Worm (Caenorhabditis elegans): ENCODE data around the gene wrk-1.

wrk-1 gene

ce11 chrX:8368210-8368609 is 24.2 kb downstream of the wrk-1 start (continued):
- peak; percentile 90 for TF ChIP-seq nhr-85 (tag)
- TF ChIP-seq swsn-7 (tag; optimal IDR thresholded peaks at IDR 0.05), result peak; percentile 83
- peak; percentile 16 for TF ChIP-seq zip-4 (GFP tag; optimal IDR thresholded peaks at IDR 0.05)
- TF ChIP-seq isw-1 (GFP tag; IDR thresholded peaks at IDR 0.05), result peak; percentile 44; the same call in 1 of the 2 replicates

ce11 chrX:8367553-8367952 is 24.8 kb downstream of the wrk-1 start, which contains the start of gene F40B5.2:
TSS of gene F40B5.2 (plus strand) at chrX:8367853.
- TF ChIP-seq mep-1 (tag; optimal IDR thresholded peaks at IDR 0.05), result no peak
- TF ChIP-seq swsn-7 (tag; optimal IDR thresholded peaks at IDR 0.05), result no peak
- no peak for TF ChIP-seq nhr-19 (GFP tag; conservative IDR thresholded peaks at IDR 0.05)
- TF ChIP-seq rnt-1 (tag; optimal IDR thresholded peaks at IDR 0.05), result no peak
- no peak for TF ChIP-seq F16B12.6 (tag; optimal IDR thresholded peaks at IDR 0.05)

- peak; percentile 76 for TF ChIP-seq dsc-1 (tag; optimal IDR thresholded peaks at IDR 0.05)
- TF ChIP-seq mdl-1 (tag; optimal IDR thresholded peaks at IDR 0.05), result no peak
- TF ChIP-seq sox-4 (tag; optimal IDR thresholded peaks at IDR 0.05), result no peak
- no peak for TF ChIP-seq nhr-237 (tag; optimal IDR thresholded peaks at IDR 0.05)
- no peak for TF ChIP-seq ets-5 (GFP tag; IDR thresholded peaks at IDR 0.05)
- no peak for TF ChIP-seq fkh-10 (GFP tag; optimal IDR thresholded peaks at IDR 0.05)
- no peak for TF ChIP-seq efl-1 (optimal IDR thresholded peaks at IDR 0.05)
- peak in 1 of 2 experiments; percentile 41 for TF ChIP-seq efl-1 (GFP tag; optimal IDR thresholded peaks at IDR 0.05 in 1 of 2)
- TF ChIP-seq mab-9 (GFP tag; IDR thresholded peaks at IDR 0.05), result no peak
- TF ChIP-seq elt-2 (tag; optimal IDR thresholded peaks at IDR 0.05), result no peak
- no peak for TF ChIP-seq nhr-20 (tag; optimal IDR thresholded peaks at IDR 0.05)
- TF ChIP-seq fkh-8 (tag; optimal IDR thresholded peaks at IDR 0.05), result peak; percentile 66
- no peak for TF ChIP-seq ces-1 (GFP tag; optimal IDR thresholded peaks at IDR 0.05)
- TF ChIP-seq pag-3 (tag; optimal IDR thresholded peaks at IDR 0.05; ENCODE audit: borderline replicate concordance, insufficient read depth), result no peak
- peak; percentile 44 for TF ChIP-seq nhr-71 (tag; optimal IDR thresholded peaks at IDR 0.05)
- no peak for TF ChIP-seq snu-23 (GFP tag; optimal IDR thresholded peaks at IDR 0.05)
- no peak for TF ChIP-seq egl-27 (tag; optimal IDR thresholded peaks at IDR 0.05)
These were observed 30.0 kb downstream of the wrk-1 start for ce11 chrX:8362379-8362778.

- TF ChIP-seq elt-2 (tag; optimal IDR thresholded peaks at IDR 0.05), result peak; percentile 73
- no peak for TF ChIP-seq lin-13 (GFP tag; optimal IDR thresholded peaks at IDR 0.05)
- TF ChIP-seq ceh-8 (GFP tag; optimal IDR thresholded peaks at IDR 0.05), result peak; percentile 18
- TF ChIP-seq nhr-90 (tag; optimal IDR thresholded peaks at IDR 0.05; ENCODE audit: poor library complexity), result no peak
- peak; percentile 11 for TF ChIP-seq nhr-20 (tag; optimal IDR thresholded peaks at IDR 0.05)
- no peak for TF ChIP-seq dsc-1 (tag; optimal IDR thresholded peaks at IDR 0.05)
- TF ChIP-seq hlh-4 (tag; optimal IDR thresholded peaks at IDR 0.05), result no peak
- peak; percentile 19 for TF ChIP-seq fkh-8 (tag; optimal IDR thresholded peaks at IDR 0.05)
- peak in 1 of 2 experiments; percentile 20 for TF ChIP-seq lin-35 (GFP tag; optimal IDR thresholded peaks at IDR 0.05)
- peak; percentile 39 for TF ChIP-seq nhr-71 (tag; optimal IDR thresholded peaks at IDR 0.05)
- TF ChIP-seq ztf-4 (tag; optimal IDR thresholded peaks at IDR 0.05), result no peak
- TF ChIP-seq mab-9 (GFP tag; IDR thresholded peaks at IDR 0.05), result no peak
These were observed 36.1 kb downstream of the wrk-1 start for ce11 chrX:8356305-8356704.

ce11 chrX:8355350-8355749 is 37.0 kb downstream of the wrk-1 start:
- TF ChIP-seq elt-2 (tag; optimal IDR thresholded peaks at IDR 0.05) (peak; percentile 69), efl-1 (optimal IDR thresholded peaks at IDR 0.05) (no peak), efl-1 (GFP tag; optimal IDR thresholded peaks at IDR 0.05 in 1 of 2) (peak in 1 of 2 experiments; percentile 24), dpl-1 (GFP tag; optimal IDR thresholded peaks at IDR 0.05) (no peak), lin-35 (GFP tag; optimal IDR thresholded peaks at IDR 0.05) (peak in 1 of 2 experiments; percentile 10)
